Worm (Caenorhabditis elegans) whole organism, L4 larva: ENCODE measurements around the gene rpb-12.

Experiments used
- F26F4.8 ChIP-seq: fragments of 200-800 bp; sonication (Bioruptor generic); conservative IDR thresholded peaks from 2 replicates; pipeline ENCODE4 v1.3.6; 2022; ENCODE audit warnings: missing genetic modification characterization, missing compliant biosample characterization
- F37D6.2 ChIP-seq: sonication (generic microtip); optimal IDR thresholded peaks from 2 replicates; lab custom pipeline; 2016; ENCODE audit warnings: mild to moderate bottlenecking, missing genetic modification characterization, missing compliant biosample characterization
- ama-1 ChIP-seq: fragments of 150-350 bp; optimal IDR thresholded peaks from 2 replicates; lab custom pipeline; 2014; ENCODE audit warnings: inconsistent platforms, mixed read lengths
- fkh-10 ChIP-seq: fragments of 150-350 bp; optimal IDR thresholded peaks from 2 replicates; lab custom pipeline; 2014; ENCODE audit warnings: missing biosample characterization, missing genetic modification reagents, missing genetic modification characterization
- hlh-11 ChIP-seq: fragments of 200-800 bp; sonication (Bioruptor generic); optimal IDR thresholded peaks from 2 replicates; lab custom pipeline; 2018; ENCODE audit warnings: mild to moderate bottlenecking, missing genetic modification characterization, missing compliant biosample characterization
- jun-1 ChIP-seq: fragments of 150-350 bp; optimal IDR thresholded peaks from 2 replicates; lab custom pipeline; 2014; ENCODE audit warnings: missing biosample characterization, missing genetic modification reagents, missing genetic modification characterization
- lin-39 ChIP-seq: fragments of 150-350 bp; optimal IDR thresholded peaks from 2 replicates; lab custom pipeline; 2014; ENCODE audit warnings: missing biosample characterization, missing genetic modification reagents, missing genetic modification characterization
- mdl-1 ChIP-seq, 2 experiments: fragments of 150-350 bp in 1 of 2; sonication (generic microtip) in 1 of 2; optimal IDR thresholded peaks; 2 replicates each; lab custom pipeline; 2014 to 2017; ENCODE audit warnings: missing biosample characterization in 2 of 2, missing genetic modification characterization in 2 of 2
- nhr-237 ChIP-seq: sonication (generic microtip); optimal IDR thresholded peaks from 2 replicates; lab custom pipeline; 2017; ENCODE audit warnings: missing biosample characterization, missing genetic modification characterization
- nhr-48 ChIP-seq: sonication (generic microtip); optimal IDR thresholded peaks from 2 replicates; lab custom pipeline; 2016; ENCODE audit warnings: mild to moderate bottlenecking, missing genetic modification characterization, missing compliant biosample characterization
- unc-39 ChIP-seq: sonication (generic microtip); optimal IDR thresholded peaks from 2 replicates; lab custom pipeline; 2017; ENCODE audit warnings: missing biosample characterization, missing genetic modification characterization

DNA sequence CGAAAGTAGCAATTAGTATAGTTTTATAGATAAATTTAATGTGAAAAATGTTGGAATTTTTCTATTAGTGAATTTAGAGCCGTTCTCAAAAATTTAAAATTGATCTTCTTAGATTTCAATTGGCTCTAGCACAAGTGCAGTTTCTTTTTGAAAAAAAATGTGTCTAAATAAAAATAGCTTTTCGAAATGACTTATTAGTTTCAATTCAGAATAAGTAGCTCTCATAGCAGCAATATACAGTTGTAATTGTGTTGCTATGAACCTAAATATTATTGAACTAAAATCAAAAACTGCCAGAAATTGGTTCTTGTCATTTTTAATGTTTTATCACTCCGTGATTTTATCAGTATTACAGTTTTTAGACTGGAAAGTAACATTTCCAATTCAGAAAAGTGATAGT is 29.0 kb downstream of the rpb-12 start:
- TF ChIP-seq nhr-48 (no peak), F26F4.8 (no peak), jun-1 (no peak), ama-1 (lab: Kevin White, UChicago) (no peak), mdl-1 (tag; optimal IDR thresholded peaks at IDR 0.05; lab: Kevin White, UChicago) (no peak), F37D6.2 (tag; lab: Kevin White, UChicago) (no peak), lin-39 (tag; lab: Kevin White, UChicago) (no peak), hlh-11 (tag; lab: Kevin White, UChicago) (no peak), nhr-237 (no peak), unc-39 (no peak), fkh-10 (GFP tag; lab: Kevin White, UChicago) (no peak)
